Fruit fly (Drosophila melanogaster): ENCODE results near the gene CG14260.
A peak's percentile ranks its signal among the peaks of the same experiment; 100 is the strongest.

CG14260 gene

dm6 chr3R:27217465-27218059 is 47.7 kb upstream of the CG14260 start (continued):
- TF ChIP-seq CG11504 (tag; optimal IDR thresholded peaks at IDR 0.05) (peak; percentile 4), TFAM (GFP tag; optimal IDR thresholded peaks at IDR 0.05) (no peak), CG10274 (GFP tag; optimal IDR thresholded peaks at IDR 0.05) (no peak), CG13624 (GFP tag; optimal IDR thresholded peaks at IDR 0.05) (no peak), Neu2 (GFP tag; optimal IDR thresholded peaks at IDR 0.05; ENCODE audit: borderline replicate concordance) (no peak), CG7786 (GFP tag; optimal IDR thresholded peaks at IDR 0.05) (no peak), C15 (GFP tag; IDR thresholded peaks at IDR 0.05) (no peak), CrebB (tag; optimal IDR thresholded peaks at IDR 0.05) (no peak), cwo (GFP tag; optimal IDR thresholded peaks at IDR 0.05) (no peak), gem (tag; optimal IDR thresholded peaks at IDR 0.05) (peak; percentile 39), gce (GFP tag; IDR thresholded peaks at IDR 0.05) (no peak), pros (GFP tag; optimal IDR thresholded peaks at IDR 0.05) (no peak), wek (GFP tag; optimal IDR thresholded peaks at IDR 0.05) (no peak), E2f2 (GFP tag; IDR thresholded peaks at IDR 0.05) (no peak), CG3407 (GFP tag; optimal IDR thresholded peaks at IDR 0.05) (no peak), CG16815 (GFP tag; optimal IDR thresholded peaks at IDR 0.05) (no peak), peb (GFP tag; IDR thresholded peaks at IDR 0.05) (no peak), CG17328 (GFP tag; IDR thresholded peaks at IDR 0.05) (no peak), fd96Cb (tag; optimal IDR thresholded peaks at IDR 0.05) (peak; percentile 20), Deaf1 (tag; optimal IDR thresholded peaks at IDR 0.05) (peak; percentile 30), Optix (GFP tag; IDR thresholded peaks at IDR 0.05) (no peak), CG8765 (GFP tag; IDR thresholded peaks at IDR 0.05) (no peak), Dek (tag; optimal IDR thresholded peaks at IDR 0.05) (no peak), CG12659 (GFP tag; optimal IDR thresholded peaks at IDR 0.05) (no peak), CG10209 (GFP tag; optimal IDR thresholded peaks at IDR 0.05) (no peak), zen (tag; optimal IDR thresholded peaks at IDR 0.05) (no peak), Blimp-1 (GFP tag; optimal IDR thresholded peaks at IDR 0.05) (peak; percentile 22), Dip2 (GFP tag; IDR thresholded peaks at IDR 0.05) (no peak), CG15073 (GFP tag; optimal IDR thresholded peaks at IDR 0.05) (no peak), Rx (GFP tag; IDR thresholded peaks at IDR 0.05) (no peak), CG4617 (GFP tag; optimal IDR thresholded peaks at IDR 0.05; ENCODE audit: borderline replicate concordance) (no peak), CG3995 (GFP tag; optimal IDR thresholded peaks at IDR 0.05) (no peak), nau (GFP tag; optimal IDR thresholded peaks at IDR 0.05) (no peak), tna (GFP tag; IDR thresholded peaks at IDR 0.05; ENCODE audit: partially characterized antibody) (no peak), CG9727 (GFP tag; optimal IDR thresholded peaks at IDR 0.05) (no peak), Max (GFP tag; optimal IDR thresholded peaks at IDR 0.05) (no peak), unpg (GFP tag; optimal IDR thresholded peaks at IDR 0.05) (no peak), CG11696 (GFP tag; IDR thresholded peaks at IDR 0.05) (no peak), Kr (GFP tag; optimal IDR thresholded peaks at IDR 0.05) (no peak), D19B (GFP tag; optimal IDR thresholded peaks at IDR 0.05) (peak; percentile 49), CG14441 (GFP tag; IDR thresholded peaks at IDR 0.05) (no peak), chif (GFP tag; optimal IDR thresholded peaks at IDR 0.05) (no peak), ash1 (GFP tag; optimal IDR thresholded peaks at IDR 0.05) (no peak), fd64A (GFP tag; optimal IDR thresholded peaks at IDR 0.05) (no peak), row (GFP tag; IDR thresholded peaks at IDR 0.05) (peak; percentile 46; the same call in 2 of the 3 replicates), ftz-f1 (GFP tag; optimal IDR thresholded peaks at IDR 0.05) (no peak), CG6175 (GFP tag; IDR thresholded peaks at IDR 0.05) (no peak), CG32772 (GFP tag; IDR thresholded peaks at IDR 0.05) (no peak), cato (GFP tag; optimal IDR thresholded peaks at IDR 0.05; ENCODE audit: borderline replicate concordance) (no peak), Bdp1 (GFP tag; optimal IDR thresholded peaks at IDR 0.05) (no peak), chn (GFP tag; optimal IDR thresholded peaks at IDR 0.05) (no peak)
